Worm (Caenorhabditis elegans): ENCODE results near the gene F16G10.7.
A peak's percentile ranks its signal among the peaks of the same experiment; 100 is the strongest.

The F16G10.7 gene

ce11 chrII:2342004-2342479, 38.0 kb downstream of the F16G10.7 start, which contains the start of gene F43C11.6:
Gene F43C11.6 (plus strand): TSS chrII:2342429.
- no peak for TF ChIP-seq ceh-16 (tag; optimal IDR thresholded peaks at IDR 0.05)
- TF ChIP-seq nhr-129 (tag; optimal IDR thresholded peaks at IDR 0.05) = peak; percentile 13
- TF ChIP-seq R02D3.7 (tag; optimal IDR thresholded peaks at IDR 0.05) = peak; percentile 69
- TF ChIP-seq crh-2 (tag; optimal IDR thresholded peaks at IDR 0.05) = peak; percentile 9
- TF ChIP-seq F13H6.1 (tag; optimal IDR thresholded peaks at IDR 0.05) = no peak
- TF ChIP-seq nhr-6 (tag; optimal IDR thresholded peaks at IDR 0.05) = no peak
- peak; percentile 62 for TF ChIP-seq unc-55 (GFP tag; optimal IDR thresholded peaks at IDR 0.05)
- TF ChIP-seq lin-13 (GFP tag; optimal IDR thresholded peaks at IDR 0.05) = peak; percentile 42
- TF ChIP-seq lsy-2 (tag; optimal IDR thresholded peaks at IDR 0.05) = peak in 1 of 2 experiments; percentile 61
- peak; percentile 16 for TF ChIP-seq C34F6.9 (tag; optimal IDR thresholded peaks at IDR 0.05)

DNA sequence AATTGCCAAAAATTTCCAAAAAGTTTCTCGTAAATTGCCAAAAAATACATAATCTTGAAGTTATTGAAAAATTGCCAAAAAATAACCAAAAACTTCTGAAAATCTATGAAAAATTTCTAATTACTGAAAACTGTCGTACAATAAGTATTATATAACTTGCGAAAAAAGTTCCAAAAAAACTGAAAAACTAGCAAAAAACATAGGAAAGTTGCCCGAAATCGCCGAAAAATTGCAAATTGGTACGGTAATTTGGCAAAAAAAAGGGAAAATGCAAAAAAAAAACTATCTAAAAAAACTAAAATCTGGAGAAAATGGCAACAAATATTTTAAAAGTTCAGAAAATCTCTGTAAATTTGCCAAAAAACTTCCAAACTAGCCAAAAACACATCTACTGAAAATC, 38.6 kb downstream of the F16G10.7 start, which contains the start of gene enri-1:
TSS of gene enri-1 (minus strand) at position 101 of the 400 bp plus-strand sequence.
- TF ChIP-seq peb-1 (tag; optimal IDR thresholded peaks at IDR 0.05) = no peak
- TF ChIP-seq crh-2 (tag; optimal IDR thresholded peaks at IDR 0.05) = no peak
- no peak for TF ChIP-seq lin-13 (GFP tag; optimal IDR thresholded peaks at IDR 0.05)
- TF ChIP-seq ztf-11 (tag; optimal IDR thresholded peaks at IDR 0.05) = no peak
- TF ChIP-seq unc-39 (tag; optimal IDR thresholded peaks at IDR 0.05) = no peak
- no peak for TF ChIP-seq skn-1 (tag; optimal IDR thresholded peaks at IDR 0.05)
- TF ChIP-seq lsy-2 (tag; optimal IDR thresholded peaks at IDR 0.05) = no peak
- TF ChIP-seq ztf-4 (tag; optimal IDR thresholded peaks at IDR 0.05) = no peak
- no peak for TF ChIP-seq ama-1 (optimal IDR thresholded peaks at IDR 0.05)

DNA sequence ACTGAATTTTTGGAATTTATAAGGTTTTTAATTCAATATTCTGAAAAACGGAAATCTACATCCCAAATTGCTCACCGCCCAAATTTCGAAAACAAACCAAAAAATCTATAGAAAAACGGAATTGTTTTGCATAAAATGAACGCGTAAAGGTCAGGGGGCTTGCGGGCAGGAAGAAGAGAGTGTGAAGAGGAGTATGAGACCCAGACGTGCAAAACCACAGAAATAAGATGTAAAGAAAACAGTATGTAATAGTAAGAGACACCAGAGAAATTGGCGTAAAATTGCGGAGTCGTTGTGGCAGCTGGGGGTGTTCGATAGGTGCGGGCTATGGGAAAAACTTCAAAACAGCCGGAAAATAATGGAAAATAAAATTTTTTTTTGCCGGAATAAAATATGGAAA, 39.1 kb downstream of the F16G10.7 start:
- TF ChIP-seq nhr-23 (tag; optimal IDR thresholded peaks at IDR 0.05) = no peak
- no peak for TF ChIP-seq ztf-4 (tag; optimal IDR thresholded peaks at IDR 0.05)
- TF ChIP-seq C34F6.9 (tag; optimal IDR thresholded peaks at IDR 0.05) = no peak
- no peak for TF ChIP-seq fos-1 (tag; optimal IDR thresholded peaks at IDR 0.05)
- no peak for TF ChIP-seq gmeb-1 (tag; optimal IDR thresholded peaks at IDR 0.05)
- TF ChIP-seq alr-1 (tag; optimal IDR thresholded peaks at IDR 0.05) = no peak
- peak; percentile 26 for TF ChIP-seq unc-55 (GFP tag; optimal IDR thresholded peaks at IDR 0.05)
- no peak for TF ChIP-seq dmd-4 (tag; optimal IDR thresholded peaks at IDR 0.05)
- no peak for TF ChIP-seq mdl-1 (tag; optimal IDR thresholded peaks at IDR 0.05)
- peak in 1 of 2 experiments; percentile 38 for TF ChIP-seq lsy-2 (tag; optimal IDR thresholded peaks at IDR 0.05)
- TF ChIP-seq skn-1 (tag; optimal IDR thresholded peaks at IDR 0.05) = no peak
- TF ChIP-seq snpc-4 (tag; optimal IDR thresholded peaks at IDR 0.05) = no peak
- TF ChIP-seq crh-2 (tag; optimal IDR thresholded peaks at IDR 0.05) = peak; percentile 14
- no peak for TF ChIP-seq F13H6.1 (tag; optimal IDR thresholded peaks at IDR 0.05)

- TF ChIP-seq ama-1 (optimal IDR thresholded peaks at IDR 0.05) (no peak), unc-62 (GFP tag; optimal IDR thresholded peaks at IDR 0.05) (no peak), aly-2 (tag; optimal IDR thresholded peaks at IDR 0.05) (no peak), lin-13 (GFP tag; optimal IDR thresholded peaks at IDR 0.05) (no peak), elt-1 (tag; optimal IDR thresholded peaks at IDR 0.05) (no peak), ZK546.5 (tag; optimal IDR thresholded peaks at IDR 0.05) (no peak)
Measured at ce11 chrII:2336177-2336576, 43.9 kb downstream of the F16G10.7 start.

DNA sequence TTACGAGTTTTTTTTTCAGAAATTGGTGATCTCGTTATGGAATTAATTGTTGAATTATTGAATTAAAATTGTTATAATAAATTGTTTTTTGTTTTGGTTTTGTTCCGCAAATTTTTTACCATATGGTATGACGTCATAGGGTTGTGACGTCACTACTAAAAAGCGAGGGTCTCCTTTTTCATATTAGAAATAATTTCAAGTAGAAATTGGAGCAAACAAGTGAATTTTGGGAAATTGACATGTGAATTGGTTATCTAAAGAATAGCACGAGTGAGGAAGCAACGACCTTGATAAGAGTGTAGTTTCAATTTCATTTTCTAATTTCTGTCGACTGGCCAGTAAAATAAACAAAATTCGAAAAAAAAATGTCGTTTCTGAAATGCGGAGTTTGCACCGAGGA, 44.5 kb downstream of the F16G10.7 start, which contains the start of gene F43C11.7:
TSS of gene F43C11.7 (plus strand) at position 326 of the 400 bp plus-strand sequence.
- TF ChIP-seq fos-1 (tag; optimal IDR thresholded peaks at IDR 0.05) = peak; percentile 60
- TF ChIP-seq gmeb-1 (tag; optimal IDR thresholded peaks at IDR 0.05) = peak; percentile 26
- no peak for TF ChIP-seq crh-2 (tag; optimal IDR thresholded peaks at IDR 0.05)

- TF ChIP-seq R02D3.7 (tag; optimal IDR thresholded peaks at IDR 0.05) = no peak
- TF ChIP-seq fos-1 (tag; optimal IDR thresholded peaks at IDR 0.05) = peak; percentile 1
Measured at ce11 chrII:2332220-2332619, 47.9 kb downstream of the F16G10.7 start, which contains the start of gene F43C11.8. Gene F43C11.8 (plus strand): TSS chrII:2332520.

DNA sequence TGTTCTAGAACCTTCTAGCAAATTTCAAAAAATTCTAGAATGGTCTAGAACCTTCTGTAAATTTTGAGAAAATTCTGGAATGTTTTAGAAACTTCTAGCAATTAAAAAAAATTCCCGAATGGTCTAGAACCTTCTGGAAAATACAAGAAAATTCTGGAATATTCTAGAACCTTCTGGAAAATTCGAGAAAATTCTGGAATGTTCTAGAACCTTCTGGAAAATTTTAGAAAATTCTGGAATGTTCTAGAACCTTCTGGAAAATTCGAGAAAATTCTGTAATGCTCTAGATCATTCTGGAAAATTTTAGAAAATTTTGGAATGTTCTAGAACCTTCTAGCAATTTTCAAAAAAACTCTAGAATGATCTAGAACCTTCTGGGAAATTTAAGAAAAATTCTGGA, 49.6 kb downstream of the F16G10.7 start:
- TF ChIP-seq sma-9 (GFP tag; optimal IDR thresholded peaks at IDR 0.05) = no peak
- TF ChIP-seq sma-9 (tag; optimal IDR thresholded peaks at IDR 0.05) = no peak
- no peak for TF ChIP-seq peb-1 (tag; optimal IDR thresholded peaks at IDR 0.05)
- TF ChIP-seq crh-2 (tag; optimal IDR thresholded peaks at IDR 0.05) = no peak
- no peak for TF ChIP-seq ztf-11 (tag; optimal IDR thresholded peaks at IDR 0.05)
- TF ChIP-seq nhr-6 (tag; optimal IDR thresholded peaks at IDR 0.05) = no peak
- no peak for TF ChIP-seq C34F6.9 (tag; optimal IDR thresholded peaks at IDR 0.05)
- TF ChIP-seq elt-1 (tag; optimal IDR thresholded peaks at IDR 0.05) = no peak

Data from whole organism, L2 larva.